Fruit fly (Drosophila melanogaster) whole organism, embryonic: ENCODE data around the gene Rad60.

Experiments used
- Awh ChIP-seq: fragments of 200-800 bp; sonication (Bioruptor generic); IDR thresholded peaks from 2 replicates; pipeline ENCODE4, ENCODE4 v1.3.6; 2022; ENCODE audit warnings: missing biosample characterization, missing genetic modification characterization
- CG10267 ChIP-seq: fragments of 200-800 bp; sonication (Bioruptor generic); optimal IDR thresholded peaks from 2 replicates; lab custom pipeline; 2018; ENCODE audit warnings: missing biosample characterization, mild to moderate bottlenecking, missing genetic modification characterization, moderate library complexity
- CG10565 ChIP-seq: fragments of 200-800 bp; sonication (Bioruptor generic); optimal IDR thresholded peaks from 3 replicates; lab custom pipeline; 2016; ENCODE audit warnings: missing biosample characterization, mild to moderate bottlenecking, missing genetic modification characterization
- CG12219 ChIP-seq: fragments of 200-800 bp; sonication (Bioruptor generic); optimal IDR thresholded peaks from 3 replicates; lab custom pipeline; 2018; ENCODE audit warnings: missing biosample characterization, mild to moderate bottlenecking, missing genetic modification characterization
- CG1529 ChIP-seq: fragments of 200-800 bp; sonication (Bioruptor generic); optimal IDR thresholded peaks from 3 replicates; lab custom pipeline; 2018; ENCODE audit warnings: missing biosample characterization, missing genetic modification characterization
- CG15601 ChIP-seq: fragments of 200-800 bp; sonication (Bioruptor generic); optimal IDR thresholded peaks from 3 replicates; lab custom pipeline; 2019; ENCODE audit warnings: missing biosample characterization, mild to moderate bottlenecking, missing genetic modification characterization, moderate library complexity
- CG17568 ChIP-seq: fragments of 200-800 bp; sonication (Bioruptor generic); optimal IDR thresholded peaks from 2 replicates; lab custom pipeline; 2018; ENCODE audit warnings: missing biosample characterization, mild to moderate bottlenecking, missing genetic modification characterization, moderate library complexity
- CG3163 ChIP-seq: fragments of 200-800 bp; sonication (Bioruptor generic); optimal IDR thresholded peaks from 3 replicates; lab custom pipeline; 2016; ENCODE audit warnings: missing biosample characterization, missing genetic modification characterization
- CG34376 ChIP-seq: fragments of 200-800 bp; sonication (Bioruptor generic); optimal IDR thresholded peaks from 2 replicates; lab custom pipeline; 2018; ENCODE audit warnings: missing biosample characterization, mild to moderate bottlenecking, missing genetic modification characterization
- CG4707 ChIP-seq: fragments of 200-800 bp; sonication (Bioruptor generic); optimal IDR thresholded peaks from 2 replicates; lab custom pipeline; 2018; ENCODE audit warnings: missing biosample characterization, mild to moderate bottlenecking, missing genetic modification characterization, moderate library complexity
- CG4730 ChIP-seq: fragments of 200-800 bp; sonication (Bioruptor generic); IDR thresholded peaks from 2 replicates; pipeline ENCODE4 v1.3.6; 2022; ENCODE audit warnings: missing biosample characterization, missing genetic modification characterization
- CG4820 ChIP-seq: fragments of 200-800 bp; sonication (Bioruptor generic); optimal IDR thresholded peaks from 3 replicates; lab custom pipeline; 2016; ENCODE audit warnings: missing biosample characterization, missing genetic modification characterization
- CG5180 ChIP-seq: fragments of 200-800 bp; sonication (Bioruptor generic); optimal IDR thresholded peaks from 3 replicates; lab custom pipeline; 2017; ENCODE audit warnings: missing biosample characterization, missing genetic modification characterization, mild to moderate bottlenecking, moderate library complexity, missing genetic modification reagents
- CG6689 ChIP-seq: fragments of 200-800 bp; sonication (Bioruptor generic); IDR thresholded peaks from 2 replicates; pipeline ENCODE4 v1.3.6; 2022; ENCODE audit warnings: missing biosample characterization, missing genetic modification characterization
- CG6854 ChIP-seq: fragments of 200-800 bp; sonication (Bioruptor generic); optimal IDR thresholded peaks from 3 replicates; lab custom pipeline; 2017; ENCODE audit warnings: missing biosample characterization, mild to moderate bottlenecking, missing genetic modification characterization
- CTCF ChIP-seq: fragments of 200-800 bp; sonication (Bioruptor generic); optimal IDR thresholded peaks from 2 replicates; lab custom pipeline; 2017; ENCODE audit warnings: missing biosample characterization, mild to moderate bottlenecking, missing genetic modification characterization, moderate library complexity
- Dek ChIP-seq: fragments of 200-800 bp; sonication (Bioruptor generic); optimal IDR thresholded peaks from 3 replicates; lab custom pipeline; 2019; ENCODE audit warnings: missing biosample characterization, mild to moderate bottlenecking, missing genetic modification characterization, moderate library complexity
- Dll ChIP-seq: fragments of 200-800 bp; sonication (Bioruptor generic); IDR thresholded peaks from 4 replicates; pipeline ENCODE4 v1.3.6; 2022; ENCODE audit warnings: missing biosample characterization, missing genetic modification characterization; ENCODE audit not compliant: partially characterized antibody
- Fer1 ChIP-seq: fragments of 200-800 bp; sonication (Bioruptor generic); optimal IDR thresholded peaks from 2 replicates; lab custom pipeline; 2017; ENCODE audit warnings: missing biosample characterization, mild to moderate bottlenecking, missing genetic modification characterization
- HLH54F ChIP-seq: fragments of 200-800 bp; sonication (Bioruptor generic); optimal IDR thresholded peaks from 3 replicates; lab custom pipeline; 2016; ENCODE audit warnings: missing biosample characterization, missing genetic modification characterization
- Lim3 ChIP-seq: fragments of 200-800 bp; sonication (Bioruptor generic); IDR thresholded peaks from 2 replicates; pipeline ENCODE4 v1.3.6; 2022; ENCODE audit warnings: missing biosample characterization, missing genetic modification characterization
- Mes4 ChIP-seq: fragments of 200-800 bp; sonication (Bioruptor generic); optimal IDR thresholded peaks from 2 replicates; lab custom pipeline; 2016; ENCODE audit warnings: missing biosample characterization, missing genetic modification characterization
- Scr ChIP-seq: fragments of 200-800 bp; sonication (Bioruptor generic); IDR thresholded peaks from 2 replicates; pipeline ENCODE4 v1.3.6; 2022; ENCODE audit warnings: missing biosample characterization, missing genetic modification characterization; ENCODE audit not compliant: partially characterized antibody
- al ChIP-seq: fragments of 200-800 bp; sonication (Bioruptor generic); IDR thresholded peaks from 2 replicates; pipeline ENCODE4 v1.3.6; 2022; ENCODE audit warnings: missing biosample characterization, missing genetic modification characterization
- bcd ChIP-seq: fragments of 200-800 bp; sonication (Bioruptor generic); optimal IDR thresholded peaks from 2 replicates; lab custom pipeline; 2017; ENCODE audit warnings: missing biosample characterization, mild to moderate bottlenecking, missing genetic modification characterization
- bowl ChIP-seq: fragments of 200-800 bp; sonication (Bioruptor generic); IDR thresholded peaks from 2 replicates; pipeline ENCODE4 v1.3.6; 2022; ENCODE audit warnings: missing biosample characterization, missing genetic modification characterization
- br ChIP-seq: fragments of >200 bp; optimal IDR thresholded peaks from 2 replicates; lab custom pipeline; 2017
- chinmo ChIP-seq: fragments of 200-800 bp; sonication (Bioruptor generic); IDR thresholded peaks from 4 replicates; pipeline ENCODE4 v1.3.6; 2022; ENCODE audit warnings: missing biosample characterization, missing genetic modification characterization; ENCODE audit not compliant: partially characterized antibody
- crp ChIP-seq, 2 experiments: fragments of 200-800 bp; sonication (Bioruptor generic); optimal IDR thresholded peaks; 2 replicates in 1 of 2; 3 replicates in 1 of 2; lab custom pipeline; 2017; ENCODE audit warnings: missing biosample characterization in 2 of 2, missing genetic modification characterization in 2 of 2, mild to moderate bottlenecking in 1 of 2, moderate library complexity in 1 of 2
- dan ChIP-seq: fragments of 200-800 bp; sonication (Bioruptor generic); IDR thresholded peaks from 2 replicates; pipeline ENCODE4 v1.3.6; 2022; ENCODE audit warnings: missing biosample characterization, missing genetic modification characterization
- dm ChIP-seq: fragments of 200-800 bp; sonication (Bioruptor generic); optimal IDR thresholded peaks from 3 replicates; lab custom pipeline; 2016; ENCODE audit warnings: missing biosample characterization, missing genetic modification characterization
- dmrt99B ChIP-seq: fragments of 200-800 bp; sonication (Bioruptor generic); optimal IDR thresholded peaks from 2 replicates; lab custom pipeline; 2018; ENCODE audit warnings: missing biosample characterization, mild to moderate bottlenecking, missing genetic modification characterization, moderate library complexity
- fru ChIP-seq: fragments of >200 bp; optimal IDR thresholded peaks from 2 replicates; lab custom pipeline; 2017
- h ChIP-seq: fragments of >200 bp; optimal IDR thresholded peaks from 2 replicates; lab custom pipeline; 2017
- lmd ChIP-seq: fragments of 200-800 bp; sonication (Bioruptor generic); IDR thresholded peaks from 2 replicates; pipeline ENCODE4 v1.3.6; 2022; ENCODE audit warnings: missing biosample characterization, missing genetic modification characterization
- lola ChIP-seq, 3 experiments: fragments of >200 bp in 2 of 3; fragments of 200-800 bp in 1 of 3; sonication (Bioruptor generic) in 1 of 3; optimal IDR thresholded peaks; 2 replicates each; lab custom pipeline; 2017 to 2019; ENCODE audit warnings: missing biosample characterization in 3 of 3, missing genetic modification characterization in 3 of 3, mild to moderate bottlenecking in 1 of 3, moderate library complexity in 1 of 3
- maf-S ChIP-seq: fragments of 200-800 bp; sonication (Bioruptor generic); optimal IDR thresholded peaks from 2 replicates; lab custom pipeline; 2016; ENCODE audit warnings: missing biosample characterization, missing genetic modification characterization
- mirr ChIP-seq: fragments of 200-800 bp; sonication (Bioruptor generic); optimal IDR thresholded peaks from 3 replicates; lab custom pipeline; 2018; ENCODE audit warnings: missing biosample characterization, mild to moderate bottlenecking, missing genetic modification characterization
- nau ChIP-seq: fragments of 200-800 bp; sonication (Bioruptor generic); optimal IDR thresholded peaks from 3 replicates; lab custom pipeline; 2017; ENCODE audit warnings: missing biosample characterization, mild to moderate bottlenecking, missing genetic modification characterization, missing genetic modification reagents
- org-1 ChIP-seq: fragments of 200-800 bp; sonication (Bioruptor generic); optimal IDR thresholded peaks from 2 replicates; lab custom pipeline; 2017; ENCODE audit warnings: missing biosample characterization, missing genetic modification characterization
- pita ChIP-seq: fragments of 200-800 bp; sonication (Bioruptor generic); optimal IDR thresholded peaks from 2 replicates; lab custom pipeline; 2017; ENCODE audit warnings: missing biosample characterization, mild to moderate bottlenecking, missing genetic modification characterization
- run ChIP-seq: fragments of 200-800 bp; sonication (Bioruptor generic); optimal IDR thresholded peaks from 3 replicates; lab custom pipeline; 2018; ENCODE audit warnings: missing biosample characterization, mild to moderate bottlenecking, missing genetic modification characterization
- shn ChIP-seq: fragments of 200-800 bp; sonication (Bioruptor generic); optimal IDR thresholded peaks from 3 replicates; lab custom pipeline; 2016; ENCODE audit warnings: missing biosample characterization, missing genetic modification characterization
- sob ChIP-seq: fragments of 200-800 bp; sonication (Bioruptor generic); IDR thresholded peaks from 2 replicates; pipeline ENCODE4 v1.3.6; 2022; ENCODE audit warnings: missing biosample characterization, missing genetic modification characterization
- sr ChIP-seq: fragments of 200-800 bp; sonication (Bioruptor generic); IDR thresholded peaks from 3 replicates; pipeline ENCODE4 v1.3.6; 2022; ENCODE audit warnings: missing biosample characterization, missing genetic modification characterization
- ssp ChIP-seq: fragments of 200-800 bp; sonication (Bioruptor generic); IDR thresholded peaks from 2 replicates; pipeline ENCODE4 v1.3.6; 2022; ENCODE audit warnings: missing biosample characterization, missing genetic modification characterization
- sug ChIP-seq: fragments of 200-800 bp; optimal IDR thresholded peaks from 2 replicates; lab custom pipeline; 2019; ENCODE audit warnings: missing biosample characterization, mild to moderate bottlenecking, missing genetic modification characterization, moderate library complexity
- twi ChIP-seq: fragments of 200-800 bp; optimal IDR thresholded peaks from 2 replicates; lab custom pipeline; 2019; ENCODE audit warnings: missing biosample characterization, mild to moderate bottlenecking, missing genetic modification characterization, moderate library complexity
- wdn ChIP-seq: fragments of 200-800 bp; sonication (Bioruptor generic); IDR thresholded peaks from 2 replicates; pipeline ENCODE4 v1.3.6; 2022; ENCODE audit warnings: missing biosample characterization, missing genetic modification characterization
- wor ChIP-seq: fragments of 200-800 bp; sonication (Bioruptor generic); IDR thresholded peaks from 2 replicates; pipeline ENCODE4 v1.3.6; 2022; ENCODE audit warnings: missing biosample characterization, missing genetic modification characterization
- zf30C ChIP-seq: fragments of 200-800 bp; sonication (Bioruptor generic); optimal IDR thresholded peaks from 3 replicates; lab custom pipeline; 2018; ENCODE audit warnings: missing biosample characterization, mild to moderate bottlenecking, missing genetic modification characterization

Gene Rad60

DNA sequence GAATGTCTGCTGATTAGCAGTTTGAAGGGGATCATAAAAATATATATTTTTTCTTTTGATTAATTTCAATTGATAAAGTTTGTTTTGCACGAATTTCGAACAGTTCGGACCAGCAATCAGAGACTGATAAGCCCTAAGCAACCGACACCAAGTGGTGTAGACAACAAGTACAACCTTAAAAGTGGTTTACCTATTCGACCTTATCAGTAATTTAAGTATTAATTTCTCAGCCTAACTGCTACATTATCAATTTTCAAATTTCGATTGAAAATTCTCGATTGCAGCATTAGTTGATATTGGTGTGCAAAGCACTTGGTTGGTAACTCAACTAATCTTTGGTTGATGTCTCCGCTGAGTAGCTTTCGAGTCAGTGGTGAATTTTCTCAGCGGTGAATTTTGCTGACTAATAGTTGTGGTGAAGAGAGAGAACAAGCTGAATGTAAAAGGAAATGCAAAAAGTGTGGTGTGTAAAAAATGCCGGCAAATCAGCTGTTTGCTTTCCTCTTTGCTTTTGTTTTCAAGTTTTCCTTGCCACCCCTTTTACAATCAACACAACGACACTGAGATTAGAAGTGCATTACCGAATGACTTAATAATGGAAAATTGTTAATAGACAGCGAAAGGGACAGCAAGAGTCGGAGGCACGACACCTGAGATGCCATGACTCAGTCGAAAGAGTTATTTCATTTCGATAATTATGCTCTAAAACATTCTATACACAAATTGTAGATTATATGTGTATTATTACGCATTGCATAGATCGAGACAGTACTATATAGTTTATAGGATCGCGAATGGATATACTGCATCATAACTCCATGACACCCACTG is 36.5 kb downstream of the Rad60 start (continued):
- TF ChIP-seq CG3163 = no peak
- no peak for TF ChIP-seq al (GFP tag; lab: Robert Waterston, UW)
- TF ChIP-seq br = no peak
- TF ChIP-seq CG34376 = peak; percentile 97
- TF ChIP-seq CG4730 (GFP tag; lab: Robert Waterston, UW) = no peak
- no peak for TF ChIP-seq Dll (GFP tag; lab: Robert Waterston, UW)
- TF ChIP-seq crp (GFP tag; optimal IDR thresholded peaks at IDR 0.05; lab: Kevin White, UChicago) = peak in 1 of 2 experiments; percentile 75
- TF ChIP-seq CG6689 (GFP tag; lab: Robert Waterston, UW) = no peak
- TF ChIP-seq CG10267 (tag; lab: Kevin White, UChicago) = peak; percentile 53
- TF ChIP-seq CG4707 (GFP tag; lab: Kevin White, UChicago) = peak; percentile 12
- no peak for TF ChIP-seq org-1 (GFP tag; lab: Kevin White, UChicago)
- TF ChIP-seq HLH54F = no peak
- peak; percentile 72 for TF ChIP-seq CTCF
- peak; percentile 81; the same call in 2 of the 4 replicates for TF ChIP-seq chinmo (GFP tag; lab: Robert Waterston, UW)
- TF ChIP-seq dan = no peak
- TF ChIP-seq dm = no peak
- TF ChIP-seq Fer1 (GFP tag; lab: Kevin White, UChicago) = no peak
- no peak for TF ChIP-seq lola (GFP tag; optimal IDR thresholded peaks at IDR 0.05; lab: Kevin White, UChicago)
- no peak for TF ChIP-seq CG4820 (GFP tag; lab: Kevin White, UChicago)
- TF ChIP-seq zf30C (GFP tag; lab: Kevin White, UChicago) = no peak
- TF ChIP-seq sug (tag; lab: Kevin White, UChicago) = peak; percentile 94
- TF ChIP-seq CG6854 (GFP tag; lab: Kevin White, UChicago) = no peak
- no peak for TF ChIP-seq h (lab: Kevin White, UChicago)
- no peak for TF ChIP-seq nau (GFP tag; lab: Kevin White, UChicago)
- no peak for TF ChIP-seq twi (tag; lab: Kevin White, UChicago)
- TF ChIP-seq dmrt99B (tag; lab: Kevin White, UChicago) = no peak
- TF ChIP-seq bowl = no peak
- TF ChIP-seq CG17568 (GFP tag; lab: Kevin White, UChicago) = no peak
- peak; percentile 92 for TF ChIP-seq pita (GFP tag; lab: Kevin White, UChicago)
- TF ChIP-seq Dek (tag; lab: Kevin White, UChicago) = no peak
- no peak for TF ChIP-seq CG1529 (GFP tag; lab: Kevin White, UChicago)
- TF ChIP-seq lmd (GFP tag; lab: Robert Waterston, UW) = no peak
- no peak for TF ChIP-seq sob
- TF ChIP-seq Awh (GFP tag; lab: Robert Waterston, UW) = no peak
- no peak for TF ChIP-seq bcd (GFP tag; lab: Kevin White, UChicago)
- TF ChIP-seq maf-S (GFP tag; lab: Kevin White, UChicago) = no peak
- no peak for TF ChIP-seq shn (GFP tag; lab: Kevin White, UChicago)
- no peak for TF ChIP-seq sr (GFP tag; lab: Robert Waterston, UW)
- no peak for TF ChIP-seq CG12219 (GFP tag; lab: Kevin White, UChicago)
- no peak for TF ChIP-seq CG10565
- peak; percentile 85 for TF ChIP-seq mirr (GFP tag; lab: Kevin White, UChicago)
- no peak for TF ChIP-seq wdn
- TF ChIP-seq Mes4 = no peak
- peak; percentile 61 for TF ChIP-seq CG15601 (tag; lab: Kevin White, UChicago)
- no peak for TF ChIP-seq wor (GFP tag; lab: Robert Waterston, UW)
- TF ChIP-seq CG5180 (GFP tag; lab: Kevin White, UChicago) = peak; percentile 51
- 0 out of 2 replicates have a peak, but pooled peaks have one; percentile 26 for TF ChIP-seq Scr
- TF ChIP-seq ssp (GFP tag; lab: Robert Waterston, UW) = no peak
- TF ChIP-seq fru (lab: Kevin White, UChicago) = no peak
- no peak for TF ChIP-seq run (tag; lab: Kevin White, UChicago)
- no peak for TF ChIP-seq Lim3 (GFP tag; lab: Robert Waterston, UW)
